Worm (Caenorhabditis elegans): ENCODE measurements around the gene uaf-1.

Gene uaf-1

DNA sequence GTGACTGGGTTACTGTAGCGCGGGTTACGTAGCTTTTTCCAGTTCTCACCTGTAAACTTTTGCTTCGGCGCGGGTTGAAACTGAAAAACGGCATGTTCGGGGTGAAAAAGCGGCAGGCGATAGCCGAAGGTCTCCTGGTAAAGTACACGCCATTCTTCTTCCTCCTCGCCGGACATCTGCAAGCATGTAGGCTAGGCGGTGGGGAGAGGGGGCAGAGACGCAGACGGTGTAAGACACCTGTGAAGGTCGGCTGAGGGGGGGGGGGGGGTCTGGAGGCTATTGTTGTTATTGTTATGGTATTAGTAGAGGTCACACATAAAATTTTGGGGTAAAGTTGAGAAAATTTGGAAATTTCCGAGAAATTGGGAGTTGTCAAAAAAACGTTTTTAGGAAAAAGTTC is 23.3 kb downstream of the uaf-1 start, which contains the start of gene fbxo-11.2:
TSS of gene fbxo-11.2 (minus strand) at position 176 of the 400 bp plus-strand sequence.
- TF ChIP-seq mxl-3 (GFP tag; optimal IDR thresholded peaks at IDR 0.05) = peak; percentile 67
- peak; percentile 9 for TF ChIP-seq hlh-30 (tag; optimal IDR thresholded peaks at IDR 0.05; ENCODE audit: insufficient read depth)
- TF ChIP-seq set-16 (GFP tag; IDR thresholded peaks at IDR 0.05) = peak; percentile 81
- peak; percentile 24 for TF ChIP-seq hlh-11 (tag; optimal IDR thresholded peaks at IDR 0.05)
- 0 out of 2 replicates have a peak, but pooled peaks have one; percentile 18 for TF ChIP-seq lin-38 (GFP tag; IDR thresholded peaks at IDR 0.05)
- TF ChIP-seq unc-130 (GFP tag; optimal IDR thresholded peaks at IDR 0.05) = no peak

DNA sequence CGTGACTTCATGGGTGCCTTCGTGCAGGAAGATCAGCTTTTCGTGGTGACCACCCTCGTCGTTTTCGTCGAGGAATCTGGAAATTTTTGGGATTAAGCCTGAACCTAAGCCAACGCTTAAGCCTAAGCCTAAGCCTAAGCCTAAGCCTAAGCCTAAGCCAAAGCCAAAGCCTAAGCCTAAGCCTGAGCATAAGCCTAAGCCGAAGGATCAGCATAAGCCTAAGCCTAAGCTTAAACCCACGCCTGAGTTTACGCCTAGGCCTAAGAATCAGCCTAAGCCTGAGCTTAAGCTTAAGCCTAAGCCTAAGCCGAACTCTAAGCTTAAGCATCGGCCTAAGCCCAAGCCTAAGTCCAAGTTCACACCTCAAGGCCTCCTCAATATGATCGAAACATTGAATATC is 24.1 kb downstream of the uaf-1 start:
- TF ChIP-seq zip-2 (tag; optimal IDR thresholded peaks at IDR 0.05) (no peak), ceh-82 (tag; optimal IDR thresholded peaks at IDR 0.05) (no peak), dpl-1 (GFP tag; optimal IDR thresholded peaks at IDR 0.05) (no peak), hlh-11 (tag; optimal IDR thresholded peaks at IDR 0.05) (no peak), sdz-12 (GFP tag; optimal IDR thresholded peaks at IDR 0.05) (no peak), dve-1 (tag; optimal IDR thresholded peaks at IDR 0.05; ENCODE audit: insufficient read depth) (no peak), hif-1 (tag; optimal IDR thresholded peaks at IDR 0.05) (no peak), php-3 (GFP tag; IDR thresholded peaks at IDR 0.05) (0 out of 2 replicates have a peak, but pooled peaks have one; percentile 5)

- TF ChIP-seq set-16 (GFP tag; IDR thresholded peaks at IDR 0.05) (peak; percentile 94), madf-5 (GFP tag; IDR thresholded peaks at IDR 0.05) (0 out of 4 replicates have a peak, but pooled peaks of 1 of the 2 experiments have one; percentile 27), jun-1 (tag; optimal IDR thresholded peaks at IDR 0.05) (no peak), ctbp-1 (GFP tag; IDR thresholded peaks at IDR 0.05) (0 out of 2 replicates have a peak, but pooled peaks have one; percentile 17)
These were observed 24.5 kb downstream of the uaf-1 start for ce11 chrIII:1051877-1052276.

- TF ChIP-seq set-16 (GFP tag; IDR thresholded peaks at IDR 0.05) (peak; percentile 85), Y75B8A.6 (GFP tag; IDR thresholded peaks at IDR 0.05) (no peak)
These were observed 32.6 kb downstream of the uaf-1 start for ce11 chrIII:1043790-1044189.

DNA sequence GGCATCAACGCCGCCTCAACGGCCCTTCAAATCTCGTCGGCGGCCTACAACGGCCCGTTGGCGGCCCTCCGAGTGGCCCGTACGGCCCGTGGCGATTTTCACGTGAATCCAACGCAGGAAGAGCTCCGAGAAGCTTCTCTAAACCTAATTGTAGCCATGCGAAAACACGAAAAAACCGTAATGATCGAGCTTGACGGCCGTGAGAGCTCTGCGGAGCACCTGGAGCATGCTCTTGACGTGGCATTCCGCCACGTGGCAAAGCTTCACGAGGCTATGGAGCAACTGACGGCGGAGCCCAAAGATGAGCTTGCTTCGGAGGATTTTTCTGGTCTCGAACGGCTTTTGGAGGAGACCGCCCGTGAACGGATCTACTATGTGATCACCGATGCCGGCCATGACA is 36.3 kb downstream of the uaf-1 start:
- TF ChIP-seq lin-38 (GFP tag; IDR thresholded peaks at IDR 0.05) (no peak), set-16 (GFP tag; IDR thresholded peaks at IDR 0.05) (peak; percentile 70), zfp-3 (GFP tag; conservative IDR thresholded peaks at IDR 0.05) (no peak)

DNA sequence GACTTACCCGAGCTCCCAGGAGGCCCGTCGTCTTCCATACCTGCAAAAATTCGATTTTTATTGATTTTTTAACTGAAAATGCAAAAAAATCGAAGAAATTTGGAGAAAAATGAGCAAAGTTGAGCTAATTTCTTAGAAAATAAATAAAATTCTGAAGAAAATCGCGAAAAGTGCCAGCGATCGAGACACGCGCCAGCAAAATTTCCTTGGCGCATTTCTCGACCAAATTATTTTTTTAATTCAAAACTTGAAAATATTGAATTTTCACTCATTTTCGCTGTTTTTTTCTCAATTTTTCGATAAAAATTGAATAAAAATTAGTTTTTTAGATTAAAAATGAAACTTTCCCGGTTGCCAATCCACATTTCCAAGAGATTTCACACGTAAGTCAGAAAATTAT is 39.2 kb downstream of the uaf-1 start, which contains the start of the genes chin-1 and BE0003N10.1:
TSS of gene chin-1 (minus strand) at position 40 of the 400 bp plus-strand sequence.
TSS of gene BE0003N10.1 (plus strand) at position 320 of the 400 bp plus-strand sequence.
- TF ChIP-seq lin-13 (GFP tag; optimal IDR thresholded peaks at IDR 0.05) (peak; percentile 27), dpl-1 (GFP tag; optimal IDR thresholded peaks at IDR 0.05) (peak; percentile 64), nhr-77 (tag; optimal IDR thresholded peaks at IDR 0.05) (no peak), mes-2 (tag; optimal IDR thresholded peaks at IDR 0.05; ENCODE audit: poor library complexity, severe bottlenecking) (peak; percentile 63), dve-1 (tag; optimal IDR thresholded peaks at IDR 0.05; ENCODE audit: insufficient read depth) (peak; percentile 37), tag-97 (GFP tag; IDR thresholded peaks at IDR 0.05) (no peak), daf-12 (tag; optimal IDR thresholded peaks at IDR 0.05) (no peak), ceh-82 (tag; optimal IDR thresholded peaks at IDR 0.05) (no peak), daf-19 (GFP tag; conservative IDR thresholded peaks at IDR 0.05) (no peak), unc-130 (GFP tag; optimal IDR thresholded peaks at IDR 0.05) (no peak), cey-2 (tag; optimal IDR thresholded peaks at IDR 0.05; ENCODE audit: borderline replicate concordance, insufficient read depth) (no peak), fos-1 (tag; optimal IDR thresholded peaks at IDR 0.05) (no peak), nhr-102 (tag; optimal IDR thresholded peaks at IDR 0.05) (peak; percentile 7), nhr-10 (tag; optimal IDR thresholded peaks at IDR 0.05) (no peak), spr-1 (tag; optimal IDR thresholded peaks at IDR 0.05) (no peak), pqm-1 (tag; optimal IDR thresholded peaks at IDR 0.05) (no peak), nhr-6 (tag; optimal IDR thresholded peaks at IDR 0.05) (no peak), zip-2 (tag; optimal IDR thresholded peaks at IDR 0.05) (no peak), hmg-1.1 (GFP tag; IDR thresholded peaks at IDR 0.05) (no peak), mep-1 (tag; optimal IDR thresholded peaks at IDR 0.05) (peak; percentile 3), mxl-3 (GFP tag; optimal IDR thresholded peaks at IDR 0.05) (no peak), spr-3 (GFP tag; optimal IDR thresholded peaks at IDR 0.05) (no peak), madf-9 (GFP tag; conservative IDR thresholded peaks at IDR 0.05) (no peak), ztf-7 (tag; optimal IDR thresholded peaks at IDR 0.05) (no peak), tra-1 (GFP tag; IDR thresholded peaks at IDR 0.05) (no peak), ceh-20 (GFP tag; IDR thresholded peaks at IDR 0.05) (no peak), daf-8 (GFP tag; IDR thresholded peaks at IDR 0.05) (no peak), ztf-11 (tag; optimal IDR thresholded peaks at IDR 0.05) (no peak)

All from whole organism, L4 larva.